Fruit fly (Drosophila melanogaster) S2 (cell line): ENCODE data around the gene WDY.
"Not testable (repeated sequence)": the region's sequence is repeated elsewhere in the genome, so short reads cannot be mapped to it uniquely, and the experiment has no call there.

Experiments used
- CG8478 ChIP-seq: fragments of >200 bp; optimal IDR thresholded peaks from 2 replicates; lab custom pipeline; 2018
- CTCF ChIP-seq, 2 experiments: fragments of >200 bp; optimal IDR thresholded peaks; 2 replicates each; lab custom pipeline; 2018

The WDY gene

dm6 chrY:2273122-2273521, at the start of gene WDY:
Gene WDY (plus strand): TSS chrY:2273422.
- not testable (repeated sequence) for TF ChIP-seq CG8478; CTCF (optimal IDR thresholded peaks at IDR 0.05; lab: Kevin White, UChicago)
